Worm (Caenorhabditis elegans): ENCODE data around the gene pkhm-2.

The pkhm-2 gene

DNA sequence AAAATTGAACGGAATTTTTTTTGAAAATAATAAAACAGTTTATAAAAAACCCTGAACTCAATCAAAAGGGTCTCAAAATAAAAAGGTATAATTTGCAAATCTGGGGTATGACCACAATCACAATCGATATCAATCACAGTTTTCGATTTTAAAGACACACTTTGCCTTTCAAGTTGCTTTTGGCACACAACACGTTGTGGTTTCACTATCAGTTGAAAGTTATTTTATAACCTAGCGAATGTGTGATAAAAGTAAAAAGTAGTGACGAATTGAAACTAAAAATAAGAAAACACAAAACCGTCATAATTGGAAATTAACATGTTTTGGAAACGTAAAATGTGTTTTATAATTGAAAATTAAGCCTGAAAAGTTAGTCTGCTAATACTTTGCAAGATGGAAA is 13.6 kb downstream of the pkhm-2 start:
- TF ChIP-seq ctbp-1 (GFP tag; IDR thresholded peaks at IDR 0.05), result no peak
- no peak for TF ChIP-seq dpl-1 (GFP tag; optimal IDR thresholded peaks at IDR 0.05)
- TF ChIP-seq daf-12 (tag; optimal IDR thresholded peaks at IDR 0.05), result no peak
- TF ChIP-seq mes-2 (tag; optimal IDR thresholded peaks at IDR 0.05; ENCODE audit: poor library complexity, severe bottlenecking), result no peak
- no peak for TF ChIP-seq nhr-11 (tag; optimal IDR thresholded peaks at IDR 0.05)
- TF ChIP-seq hlh-11 (tag; optimal IDR thresholded peaks at IDR 0.05), result peak; percentile 51
- TF ChIP-seq nhr-28 (tag; optimal IDR thresholded peaks at IDR 0.05), result peak; percentile 77
- no peak for TF ChIP-seq gei-8 (GFP tag; optimal IDR thresholded peaks at IDR 0.05)
- TF ChIP-seq hif-1 (tag; optimal IDR thresholded peaks at IDR 0.05), result no peak
- TF ChIP-seq Y48G9A.11 (GFP tag; IDR thresholded peaks at IDR 0.05), result no peak
- peak; percentile 67 for TF ChIP-seq pqm-1 (tag; optimal IDR thresholded peaks at IDR 0.05)
- TF ChIP-seq T20F7.1 (GFP tag; optimal IDR thresholded peaks at IDR 0.05), result no peak
- no peak for TF ChIP-seq lin-39 (tag; optimal IDR thresholded peaks at IDR 0.05)
- no peak for TF ChIP-seq lir-3 (tag; optimal IDR thresholded peaks at IDR 0.05)
- no peak for TF ChIP-seq tag-97 (GFP tag; IDR thresholded peaks at IDR 0.05)
- TF ChIP-seq sdz-12 (GFP tag; optimal IDR thresholded peaks at IDR 0.05), result no peak
- TF ChIP-seq F26F4.8 (GFP tag; conservative IDR thresholded peaks at IDR 0.05), result no peak
- TF ChIP-seq nhr-42 (GFP tag; IDR thresholded peaks at IDR 0.05), result no peak
- no peak for TF ChIP-seq ceh-62 (tag; optimal IDR thresholded peaks at IDR 0.05)
- TF ChIP-seq dve-1 (tag; optimal IDR thresholded peaks at IDR 0.05; ENCODE audit: insufficient read depth), result peak; percentile 29
- no peak for TF ChIP-seq nhr-6 (tag; optimal IDR thresholded peaks at IDR 0.05)
- no peak for TF ChIP-seq nhr-10 (tag; optimal IDR thresholded peaks at IDR 0.05)
- TF ChIP-seq lin-15B (tag; optimal IDR thresholded peaks at IDR 0.05), result no peak
- no peak for TF ChIP-seq hlh-30 (tag; optimal IDR thresholded peaks at IDR 0.05; ENCODE audit: insufficient read depth)
- TF ChIP-seq hmg-1.1 (GFP tag; IDR thresholded peaks at IDR 0.05), result no peak
- no peak for TF ChIP-seq ceh-32 (tag; optimal IDR thresholded peaks at IDR 0.05; ENCODE audit: poor library complexity)
- no peak for TF ChIP-seq R02D3.7 (tag; optimal IDR thresholded peaks at IDR 0.05)
- no peak for TF ChIP-seq pha-4 (GFP tag; IDR thresholded peaks at IDR 0.05)
- TF ChIP-seq pha-4 (tag; optimal IDR thresholded peaks at IDR 0.05), result no peak
- no peak for TF ChIP-seq attf-4 (tag; optimal IDR thresholded peaks at IDR 0.05)
- TF ChIP-seq T26A8.4 (GFP tag; IDR thresholded peaks at IDR 0.05), result no peak
- TF ChIP-seq ceh-44 (GFP tag; IDR thresholded peaks at IDR 0.05), result no peak
- TF ChIP-seq spr-3 (GFP tag; optimal IDR thresholded peaks at IDR 0.05), result no peak
- TF ChIP-seq mep-1 (tag; optimal IDR thresholded peaks at IDR 0.05), result no peak
- no peak for TF ChIP-seq mdl-1 (tag; optimal IDR thresholded peaks at IDR 0.05)
- TF ChIP-seq nhr-102 (tag; optimal IDR thresholded peaks at IDR 0.05), result peak; percentile 53
- no peak for TF ChIP-seq duxl-1 (tag; optimal IDR thresholded peaks at IDR 0.05; ENCODE audit: poor library complexity)
- no peak for TF ChIP-seq jun-1 (tag; optimal IDR thresholded peaks at IDR 0.05)
- no peak for TF ChIP-seq zfp-3 (GFP tag; conservative IDR thresholded peaks at IDR 0.05)
- no peak for TF ChIP-seq ztf-11 (tag; optimal IDR thresholded peaks at IDR 0.05)
- no peak for TF ChIP-seq ceh-82 (tag; optimal IDR thresholded peaks at IDR 0.05)
- peak; percentile 62 for TF ChIP-seq nhr-77 (tag; optimal IDR thresholded peaks at IDR 0.05)
- no peak for TF ChIP-seq egl-43 (GFP tag; IDR thresholded peaks at IDR 0.05)
- TF ChIP-seq lsy-2 (tag; optimal IDR thresholded peaks at IDR 0.05), result no peak
- no peak for TF ChIP-seq lin-13 (GFP tag; optimal IDR thresholded peaks at IDR 0.05)
- TF ChIP-seq nhr-237 (tag; optimal IDR thresholded peaks at IDR 0.05), result no peak
- no peak for TF ChIP-seq ceh-28 (tag; optimal IDR thresholded peaks at IDR 0.05)
- TF ChIP-seq fos-1 (tag; optimal IDR thresholded peaks at IDR 0.05), result no peak
- TF ChIP-seq snpc-1.2 (GFP tag; IDR thresholded peaks at IDR 0.05), result no peak
- no peak for TF ChIP-seq F37D6.2 (tag; optimal IDR thresholded peaks at IDR 0.05)
- no peak for TF ChIP-seq dmd-9 (GFP tag; IDR thresholded peaks at IDR 0.05)
- no peak for TF ChIP-seq cey-2 (tag; optimal IDR thresholded peaks at IDR 0.05; ENCODE audit: borderline replicate concordance, insufficient read depth)
